Worm (Caenorhabditis elegans) whole organism, L2 larva: Measurements from ENCODE around the gene acdh-7.

Experiments used
- blmp-1 ChIP-seq: sonication (generic microtip); optimal IDR thresholded peaks from 2 replicates; lab custom pipeline; 2017; ENCODE audit warnings: missing genetic modification characterization, mild to moderate bottlenecking, missing compliant biosample characterization, antibody characterized with exemption, moderate library complexity; ENCODE audit not compliant: insufficient read depth
- fos-1 ChIP-seq: fragments of 150-350 bp; optimal IDR thresholded peaks from 2 replicates; lab custom pipeline; 2014; ENCODE audit warnings: missing biosample characterization, missing genetic modification characterization
- mdl-1 ChIP-seq, 2 experiments: fragments of 150-350 bp in 1 of 2; sonication (generic microtip) in 1 of 2; optimal IDR thresholded peaks; 2 replicates each; lab custom pipeline; 2017; ENCODE audit warnings: missing biosample characterization in 2 of 2, missing genetic modification characterization in 2 of 2
- nhr-6 ChIP-seq: fragments of 150-350 bp; optimal IDR thresholded peaks from 2 replicates; lab custom pipeline; 2014; ENCODE audit warnings: missing biosample characterization, missing genetic modification characterization
- nhr-77 ChIP-seq: fragments of 150-350 bp; optimal IDR thresholded peaks from 2 replicates; lab custom pipeline; 2014; ENCODE audit warnings: missing biosample characterization, missing genetic modification characterization
- skn-1 ChIP-seq: sonication (generic microtip); optimal IDR thresholded peaks from 2 replicates; lab custom pipeline; 2017; ENCODE audit warnings: missing biosample characterization, missing genetic modification characterization
- sma-9 ChIP-seq, 2 experiments: fragments of 150-350 bp in 1 of 2; sonication (generic microtip) in 1 of 2; optimal IDR thresholded peaks; 2 replicates each; lab custom pipeline; 2014 to 2016; ENCODE audit warnings: missing genetic modification characterization in 2 of 2, mild to moderate bottlenecking in 1 of 2, missing biosample characterization in 1 of 2, missing compliant biosample characterization in 1 of 2, missing genetic modification reagents in 1 of 2, moderate library complexity in 1 of 2
- unc-62 ChIP-seq: fragments of 150-350 bp; optimal IDR thresholded peaks from 2 replicates; lab custom pipeline; 2014; ENCODE audit warnings: missing biosample characterization, missing genetic modification reagents, missing genetic modification characterization
- zag-1 ChIP-seq: fragments of 150-350 bp; optimal IDR thresholded peaks from 2 replicates; lab custom pipeline; 2014; ENCODE audit warnings: missing biosample characterization, missing genetic modification characterization
- ztf-11 ChIP-seq: sonication (generic microtip); optimal IDR thresholded peaks from 2 replicates; lab custom pipeline; 2017; ENCODE audit warnings: missing biosample characterization, missing genetic modification characterization

DNA sequence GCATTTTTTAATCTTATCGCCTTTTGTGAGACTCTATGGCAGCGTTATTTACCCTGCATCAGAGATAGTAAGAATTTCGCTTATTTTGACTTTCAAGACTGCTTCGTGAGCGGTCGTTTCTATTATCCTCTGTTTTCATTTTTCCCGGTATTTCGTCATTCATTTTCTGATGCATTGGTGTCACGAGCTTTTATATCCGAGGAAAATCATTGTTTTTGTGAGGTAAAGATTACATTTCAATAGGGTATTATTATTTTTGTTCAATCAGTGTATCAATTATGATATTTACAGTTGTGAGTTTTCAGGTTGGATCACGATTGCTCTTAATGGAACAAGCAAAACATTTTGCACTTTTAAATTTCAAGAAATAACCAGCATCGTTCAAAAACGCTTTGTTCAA lies 30.4 kb upstream of the acdh-7 start:
- TF ChIP-seq skn-1 (tag; lab: Kevin White, UChicago) = no peak
- TF ChIP-seq sma-9 (GFP tag; optimal IDR thresholded peaks at IDR 0.05; lab: Kevin White, UChicago) = no peak
- TF ChIP-seq sma-9 (tag; optimal IDR thresholded peaks at IDR 0.05; lab: Kevin White, UChicago) = no peak
- no peak for TF ChIP-seq nhr-6 (tag; lab: Kevin White, UChicago)
- no peak for TF ChIP-seq nhr-77 (tag; lab: Kevin White, UChicago)
- no peak for TF ChIP-seq zag-1 (tag; lab: Kevin White, UChicago)
- no peak for TF ChIP-seq ztf-11 (tag; lab: Kevin White, UChicago)
- TF ChIP-seq mdl-1 (tag; optimal IDR thresholded peaks at IDR 0.05; lab: Kevin White, UChicago) = no peak
- peak; percentile 14 for TF ChIP-seq fos-1 (tag; lab: Kevin White, UChicago)
- no peak for TF ChIP-seq blmp-1
- TF ChIP-seq unc-62 (GFP tag; lab: Kevin White, UChicago) = no peak
